Worm (Caenorhabditis elegans) whole organism, L1 larva: Measurements from ENCODE around the gene Y39A1A.2.

Experiments used
- C04F5.9 ChIP-seq: sonication (generic microtip); optimal IDR thresholded peaks from 2 replicates; lab custom pipeline; 2016; ENCODE audit warnings: missing genetic modification characterization, missing compliant biosample characterization
- C16A3.4 ChIP-seq: fragments of 150-350 bp; optimal IDR thresholded peaks from 2 replicates; lab custom pipeline; 2014; ENCODE audit warnings: missing biosample characterization, missing genetic modification characterization
- F16B12.6 ChIP-seq: fragments of 150-350 bp; optimal IDR thresholded peaks from 2 replicates; lab custom pipeline; 2014; ENCODE audit warnings: missing biosample characterization, missing genetic modification characterization
- Y116A8C.19 ChIP-seq: sonication (generic microtip); optimal IDR thresholded peaks from 2 replicates; lab custom pipeline; 2016; ENCODE audit warnings: missing compliant biosample characterization, missing genetic modification characterization, borderline replicate concordance
- ceh-63 ChIP-seq: fragments of 200-800 bp; sonication (Bioruptor generic); optimal IDR thresholded peaks from 2 replicates; lab custom pipeline; 2018; ENCODE audit warnings: mild to moderate bottlenecking, missing genetic modification characterization, missing compliant biosample characterization
- ceh-8 ChIP-seq: fragments of 200-800 bp; sonication (Bioruptor generic); optimal IDR thresholded peaks from 2 replicates; lab custom pipeline; 2018; ENCODE audit warnings: mild to moderate bottlenecking, missing genetic modification characterization, moderate library complexity, missing compliant biosample characterization
- ceh-82 ChIP-seq, 3 experiments: fragments of 150-350 bp in 1 of 3; sonication (generic microtip) in 2 of 3; optimal IDR thresholded peaks; 2 replicates each; lab custom pipeline; 2014 to 2017; ENCODE audit warnings: missing biosample characterization in 3 of 3, missing genetic modification characterization in 3 of 3
- dpl-1 ChIP-seq, 3 experiments: fragments of 150-350 bp in 2 of 3; sonication (generic microtip) in 1 of 3; optimal IDR thresholded peaks; 2 replicates each; lab custom pipeline; 2014 to 2017; ENCODE audit warnings: missing biosample characterization in 3 of 3, missing genetic modification characterization in 3 of 3, missing genetic modification reagents in 3 of 3
- dsc-1 ChIP-seq: sonication (generic microtip); optimal IDR thresholded peaks from 2 replicates; lab custom pipeline; 2016; ENCODE audit warnings: mild to moderate bottlenecking, missing genetic modification characterization, missing compliant biosample characterization
- efl-1 ChIP-seq, 4 experiments: fragments of 150-350 bp; optimal IDR thresholded peaks in 3 of 4; peaks in 1 of 4; 1 replicate in 1 of 4; 2 replicates in 3 of 4; lab custom pipeline; 2014; ENCODE audit warnings: missing biosample characterization in 2 of 4, missing genetic modification characterization in 2 of 4, missing genetic modification reagents in 2 of 4
- egl-27 ChIP-seq, 2 experiments: fragments of 150-350 bp in 1 of 2; sonication (generic microtip); optimal IDR thresholded peaks; 3 replicates each; lab custom pipeline; 2017 to 2018; ENCODE audit warnings: missing biosample characterization in 2 of 2, missing genetic modification characterization in 2 of 2, missing genetic modification reagents in 2 of 2
- fkh-4 ChIP-seq: sonication (generic microtip); optimal IDR thresholded peaks from 2 replicates; lab custom pipeline; 2016; ENCODE audit warnings: missing compliant biosample characterization, missing genetic modification characterization, borderline replicate concordance
- fkh-8 ChIP-seq: sonication (generic microtip); optimal IDR thresholded peaks from 2 replicates; lab custom pipeline; 2016; ENCODE audit warnings: mild to moderate bottlenecking, missing genetic modification characterization, missing compliant biosample characterization
- irx-1 ChIP-seq: sonication (generic microtip); optimal IDR thresholded peaks from 2 replicates; lab custom pipeline; 2016; ENCODE audit warnings: missing genetic modification characterization, missing compliant biosample characterization
- isw-1 ChIP-seq: fragments of 200-800 bp; sonication (Bioruptor generic); IDR thresholded peaks from 2 replicates; pipeline ENCODE4 v1.3.6; 2022; ENCODE audit warnings: missing genetic modification characterization, missing compliant biosample characterization
- jun-1 ChIP-seq: fragments of 150-350 bp; optimal IDR thresholded peaks from 2 replicates; lab custom pipeline; 2014; ENCODE audit warnings: missing biosample characterization, missing genetic modification reagents, missing genetic modification characterization
- lin-35 ChIP-seq, 2 experiments: fragments of 150-350 bp; optimal IDR thresholded peaks; 2 replicates each; lab custom pipeline; 2014; ENCODE audit warnings: missing biosample characterization in 2 of 2, missing genetic modification characterization in 2 of 2, missing genetic modification reagents in 2 of 2
- lir-3 ChIP-seq: sonication (generic microtip); optimal IDR thresholded peaks from 2 replicates; lab custom pipeline; 2016; ENCODE audit warnings: mild to moderate bottlenecking, missing genetic modification characterization, moderate library complexity, missing compliant biosample characterization; ENCODE audit not compliant: poor library complexity
- lsy-2 ChIP-seq, 2 experiments: fragments of 150-350 bp; optimal IDR thresholded peaks; 2 replicates each; lab custom pipeline; 2014; ENCODE audit warnings: missing biosample characterization in 2 of 2, missing genetic modification characterization in 2 of 2
- mdl-1 ChIP-seq, 2 experiments: fragments of 150-350 bp; optimal IDR thresholded peaks; 2 replicates each; lab custom pipeline; 2014 to 2017; ENCODE audit warnings: missing biosample characterization in 2 of 2, missing genetic modification characterization in 2 of 2, inconsistent platforms in 1 of 2
- mep-1 ChIP-seq: fragments of 150-350 bp; optimal IDR thresholded peaks from 2 replicates; lab custom pipeline; 2014; ENCODE audit warnings: missing biosample characterization, missing genetic modification characterization
- nhr-11 ChIP-seq: fragments of 150-350 bp; optimal IDR thresholded peaks from 2 replicates; lab custom pipeline; 2014; ENCODE audit warnings: missing biosample characterization, missing genetic modification characterization
- nhr-19 ChIP-seq: fragments of 200-800 bp; sonication (Bioruptor generic); conservative IDR thresholded peaks from 2 replicates; pipeline ENCODE4 v1.3.6; 2022; ENCODE audit warnings: missing genetic modification characterization, missing compliant biosample characterization
- nhr-20 ChIP-seq: sonication (generic microtip); optimal IDR thresholded peaks from 2 replicates; lab custom pipeline; 2016; ENCODE audit warnings: mild to moderate bottlenecking, missing genetic modification characterization, missing compliant biosample characterization
- nhr-47 ChIP-seq: sonication (generic microtip); optimal IDR thresholded peaks from 2 replicates; lab custom pipeline; 2016; ENCODE audit warnings: mild to moderate bottlenecking, missing genetic modification characterization, moderate library complexity, missing compliant biosample characterization
- nhr-71 ChIP-seq: sonication (generic microtip); optimal IDR thresholded peaks from 2 replicates; lab custom pipeline; 2016; ENCODE audit warnings: mild to moderate bottlenecking, missing genetic modification characterization, moderate library complexity, missing compliant biosample characterization
- nhr-85 ChIP-seq: sonication (generic microtip); peaks from one replicate; lab custom pipeline; 2016; ENCODE audit warnings: missing genetic modification characterization, inconsistent platforms, missing compliant biosample characterization
- nhr-90 ChIP-seq: sonication (generic microtip); optimal IDR thresholded peaks from 2 replicates; lab custom pipeline; 2016; ENCODE audit warnings: mild to moderate bottlenecking, missing genetic modification characterization, missing compliant biosample characterization; ENCODE audit not compliant: poor library complexity
- pax-3 ChIP-seq: fragments of 200-800 bp; sonication (Bioruptor generic); optimal IDR thresholded peaks from 2 replicates; lab custom pipeline; 2018; ENCODE audit warnings: mild to moderate bottlenecking, missing genetic modification characterization, moderate library complexity, missing compliant biosample characterization
- rnt-1 ChIP-seq: sonication (generic microtip); optimal IDR thresholded peaks from 2 replicates; lab custom pipeline; 2016; ENCODE audit warnings: mild to moderate bottlenecking, missing genetic modification characterization, moderate library complexity, missing compliant biosample characterization
- skn-1 ChIP-seq: fragments of 150-350 bp; optimal IDR thresholded peaks from 2 replicates; lab custom pipeline; 2014; ENCODE audit warnings: missing biosample characterization, missing genetic modification characterization
- snu-23 ChIP-seq: sonication (generic microtip); optimal IDR thresholded peaks from 2 replicates; lab custom pipeline; 2016; ENCODE audit warnings: missing genetic modification characterization, missing compliant biosample characterization
- sox-4 ChIP-seq: sonication (generic microtip); optimal IDR thresholded peaks from 2 replicates; lab custom pipeline; 2016; ENCODE audit warnings: missing genetic modification characterization, missing compliant biosample characterization
- sup-37 ChIP-seq: fragments of 200-800 bp; sonication (Bioruptor generic); optimal IDR thresholded peaks from 2 replicates; lab custom pipeline; 2018; ENCODE audit warnings: mild to moderate bottlenecking, missing genetic modification characterization, missing compliant biosample characterization
- swsn-7 ChIP-seq: sonication (generic microtip); optimal IDR thresholded peaks from 2 replicates; lab custom pipeline; 2016; ENCODE audit warnings: missing genetic modification characterization, missing compliant biosample characterization
- tbx-2 ChIP-seq: sonication (generic microtip); optimal IDR thresholded peaks from 2 replicates; lab custom pipeline; 2016; ENCODE audit warnings: missing genetic modification characterization, missing compliant biosample characterization
- unc-130 ChIP-seq: fragments of 150-350 bp; optimal IDR thresholded peaks from 2 replicates; lab custom pipeline; 2017; ENCODE audit warnings: missing biosample characterization, missing genetic modification characterization, inconsistent platforms
- unc-86 ChIP-seq: sonication (generic microtip); optimal IDR thresholded peaks from 2 replicates; lab custom pipeline; 2016; ENCODE audit warnings: missing genetic modification characterization, missing compliant biosample characterization
- unc-98 ChIP-seq: fragments of 200-800 bp; sonication (Bioruptor generic); IDR thresholded peaks from 2 replicates; pipeline ENCODE4 v1.3.6; 2022; ENCODE audit warnings: missing genetic modification characterization, missing compliant biosample characterization
- xbp-1 ChIP-seq: sonication (generic microtip); optimal IDR thresholded peaks from 2 replicates; lab custom pipeline; 2016; ENCODE audit warnings: missing genetic modification characterization, missing compliant biosample characterization
- ztf-11 ChIP-seq, 2 experiments: sonication (generic microtip); optimal IDR thresholded peaks; 2 replicates each; lab custom pipeline; 2016 to 2017; ENCODE audit warnings: missing genetic modification characterization in 2 of 2, missing biosample characterization in 1 of 2, missing compliant biosample characterization in 1 of 2

The Y39A1A.2 gene

DNA sequence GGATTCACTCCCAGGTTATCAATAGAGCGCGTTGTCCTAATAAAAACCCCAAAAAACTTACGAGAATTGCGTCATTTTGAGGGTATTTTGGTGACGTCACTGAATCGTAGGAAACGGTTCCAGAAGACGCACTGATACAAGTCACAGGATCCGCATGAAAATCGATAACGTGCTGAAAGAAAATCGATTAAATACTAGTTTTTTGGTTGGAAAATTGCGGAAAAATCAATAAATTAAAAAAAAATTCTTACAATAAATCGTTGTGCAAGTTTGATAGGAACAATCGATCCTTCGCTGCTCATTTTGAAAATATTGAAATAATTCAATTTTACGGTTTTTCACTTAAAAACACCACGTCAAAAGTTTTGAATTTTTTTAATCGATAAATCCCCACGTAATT lies at the start of gene Y39A1A.2:
Gene Y39A1A.2 (minus strand): TSS at position 319 of the 400 bp plus-strand sequence.
- TF ChIP-seq Y116A8C.19 (tag; lab: Kevin White, UChicago) = no peak
- TF ChIP-seq isw-1 (GFP tag; lab: Robert Waterston, UW) = no peak
- no peak for TF ChIP-seq unc-98 (GFP tag; lab: Robert Waterston, UW)
- TF ChIP-seq F16B12.6 = no peak
- no peak for TF ChIP-seq ceh-63 (GFP tag; lab: Kevin White, UChicago)
- no peak for TF ChIP-seq ceh-8 (GFP tag; lab: Kevin White, UChicago)
- TF ChIP-seq pax-3 (tag; lab: Kevin White, UChicago) = no peak
- TF ChIP-seq irx-1 = no peak
- TF ChIP-seq jun-1 (tag; lab: Kevin White, UChicago) = no peak
- no peak for TF ChIP-seq xbp-1 (tag; lab: Kevin White, UChicago)
- no peak for TF ChIP-seq nhr-19 (GFP tag; lab: Robert Waterston, UW)
- TF ChIP-seq sup-37 (GFP tag; lab: Kevin White, UChicago) = no peak
- no peak for TF ChIP-seq nhr-11 (tag; lab: Kevin White, UChicago)
- TF ChIP-seq dpl-1 (GFP tag; optimal IDR thresholded peaks at IDR 0.05; lab: Kevin White, UChicago) = no peak
- TF ChIP-seq rnt-1 (tag; lab: Kevin White, UChicago) = no peak
- no peak for TF ChIP-seq snu-23 (GFP tag; lab: Kevin White, UChicago)

DNA sequence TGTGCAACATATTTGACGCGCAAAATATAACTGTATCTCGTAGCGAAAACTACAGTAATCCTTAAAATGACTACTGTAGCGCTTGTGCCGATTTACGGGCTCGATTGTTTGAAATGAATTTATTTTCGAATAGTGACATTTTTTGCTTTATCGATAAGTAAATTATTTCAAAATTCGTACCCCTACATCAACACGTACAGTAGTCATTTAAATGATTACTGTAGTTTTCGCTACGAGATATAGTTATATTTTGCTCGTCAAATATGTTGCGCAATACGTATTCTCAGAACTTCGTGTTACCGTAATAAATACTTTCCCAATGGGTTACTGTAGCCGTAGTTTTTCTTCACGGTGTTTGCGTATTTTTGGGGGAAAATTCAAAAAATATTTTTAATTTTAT lies 49.5 kb upstream of the Y39A1A.2 start:
- no peak for TF ChIP-seq skn-1
- TF ChIP-seq sup-37 (GFP tag; lab: Kevin White, UChicago) = no peak
- peak; percentile 59 for TF ChIP-seq nhr-85

DNA sequence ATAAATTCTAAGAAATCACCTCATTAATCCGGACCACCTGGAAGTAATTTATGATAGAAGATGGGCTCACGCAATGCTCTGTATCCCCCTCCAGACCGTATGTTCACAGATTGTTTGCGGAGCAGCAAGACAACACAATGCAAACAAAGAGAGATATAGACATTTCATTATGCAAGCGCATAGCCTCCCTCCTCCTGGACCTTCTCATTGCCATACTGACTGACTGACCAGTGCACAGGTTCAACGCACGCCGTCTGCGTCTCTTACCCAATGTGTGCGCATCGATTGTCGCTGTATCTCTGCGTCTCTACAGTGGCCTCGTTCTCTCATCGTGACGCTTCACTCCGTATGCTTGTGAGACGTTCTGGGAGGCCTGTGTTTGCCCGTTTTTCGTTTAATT lies 48.3 kb upstream of the Y39A1A.2 start:
- TF ChIP-seq sox-4 (no peak), lir-3 (tag; lab: Kevin White, UChicago) (no peak), nhr-90 (tag; lab: Kevin White, UChicago) (peak; percentile 23), nhr-20 (tag; lab: Kevin White, UChicago) (peak; percentile 25), ztf-11 (tag; optimal IDR thresholded peaks at IDR 0.05; lab: Kevin White, UChicago) (peak in 1 of 2 experiments; percentile 73), dsc-1 (tag; lab: Kevin White, UChicago) (peak; percentile 81), ceh-8 (GFP tag; lab: Kevin White, UChicago) (no peak), C04F5.9 (tag; lab: Kevin White, UChicago) (no peak), tbx-2 (tag; lab: Kevin White, UChicago) (peak; percentile 65), F16B12.6 (peak; percentile 29), ceh-82 (tag; optimal IDR thresholded peaks at IDR 0.05; lab: Kevin White, UChicago) (peak; percentile 15 to 67 (median 40)), xbp-1 (tag; lab: Kevin White, UChicago) (peak; percentile 29), lin-35 (GFP tag; optimal IDR thresholded peaks at IDR 0.05; lab: Kevin White, UChicago) (peak; percentile 45 to 57), dpl-1 (GFP tag; optimal IDR thresholded peaks at IDR 0.05; lab: Kevin White, UChicago) (peak; percentile 31 to 35 (median 31)), C16A3.4 (tag; lab: Kevin White, UChicago) (peak; percentile 10), snu-23 (GFP tag; lab: Kevin White, UChicago) (peak; percentile 64), lsy-2 (tag; optimal IDR thresholded peaks at IDR 0.05; lab: Kevin White, UChicago) (peak; percentile 46 to 54), swsn-7 (peak; percentile 53), sup-37 (GFP tag; lab: Kevin White, UChicago) (no peak), mep-1 (tag; lab: Kevin White, UChicago) (peak; percentile 63), egl-27 (tag; optimal IDR thresholded peaks at IDR 0.05; lab: Kevin White, UChicago) (no peak), fkh-4 (peak; percentile 33), mdl-1 (tag; optimal IDR thresholded peaks at IDR 0.05; lab: Kevin White, UChicago) (peak in 1 of 2 experiments; percentile 48), nhr-71 (tag; lab: Kevin White, UChicago) (peak; percentile 58), unc-130 (tag; lab: Kevin White, UChicago) (no peak), unc-86 (peak; percentile 66), fkh-8 (tag; lab: Kevin White, UChicago) (peak; percentile 11), efl-1 (optimal IDR thresholded peaks at IDR 0.05; lab: Kevin White, UChicago) (peak; percentile 66 to 81), efl-1 (GFP tag; optimal IDR thresholded peaks at IDR 0.05 in 1 of 2; lab: Kevin White, UChicago) (peak; percentile 43 to 89), nhr-47 (tag; lab: Kevin White, UChicago) (peak; percentile 66)
